Fruit fly (Drosophila melanogaster) whole organism, pupa: Measurements from ENCODE around the gene CG4730.

Source experiments
- CG12605 ChIP-seq: fragments of 200-800 bp; sonication (Bioruptor generic); IDR thresholded peaks from 2 replicates; pipeline ENCODE4 v1.3.6; 2022; ENCODE audit warnings: missing biosample characterization, missing genetic modification characterization
- CG14655 ChIP-seq: fragments of 200-800 bp; sonication (Bioruptor generic); optimal IDR thresholded peaks from 3 replicates; lab custom pipeline; 2017; ENCODE audit warnings: mild to moderate bottlenecking, missing biosample characterization, missing genetic modification reagents, missing genetic modification characterization
- CG17806 ChIP-seq: fragments of 200-800 bp; sonication (Bioruptor generic); optimal IDR thresholded peaks from 2 replicates; lab custom pipeline; 2018; ENCODE audit warnings: missing biosample characterization, mild to moderate bottlenecking, missing genetic modification characterization, moderate library complexity
- CG32121 ChIP-seq: fragments of 200-800 bp; sonication (Bioruptor generic); IDR thresholded peaks from 2 replicates; pipeline ENCODE4 v1.3.6; 2022; ENCODE audit warnings: missing biosample characterization, missing genetic modification characterization
- CG34367 ChIP-seq: fragments of 200-800 bp; sonication (Bioruptor generic); optimal IDR thresholded peaks from 2 replicates; lab custom pipeline; 2018; ENCODE audit warnings: missing biosample characterization, mild to moderate bottlenecking, missing genetic modification characterization
- CG8159 ChIP-seq: fragments of 200-800 bp; sonication (Bioruptor generic); optimal IDR thresholded peaks from 3 replicates; lab custom pipeline; 2018; ENCODE audit warnings: missing biosample characterization, mild to moderate bottlenecking, missing genetic modification characterization, moderate library complexity
- CG9948 ChIP-seq: fragments of 200-800 bp; sonication (Bioruptor generic); optimal IDR thresholded peaks from 2 replicates; lab custom pipeline; 2018; ENCODE audit warnings: missing biosample characterization, mild to moderate bottlenecking, missing genetic modification characterization, moderate library complexity
- D1 ChIP-seq: fragments of 200-800 bp; sonication (Bioruptor generic); optimal IDR thresholded peaks from 2 replicates; lab custom pipeline; 2018; ENCODE audit warnings: missing biosample characterization, mild to moderate bottlenecking, missing genetic modification characterization, moderate library complexity
- EcR ChIP-seq: fragments of 200-800 bp; sonication (Bioruptor generic); optimal IDR thresholded peaks from 3 replicates; lab custom pipeline; 2019; ENCODE audit warnings: missing biosample characterization, missing genetic modification characterization, mild to moderate bottlenecking, moderate library complexity, missing genetic modification reagents
- Ets98B ChIP-seq: fragments of 200-800 bp; sonication (Bioruptor generic); IDR thresholded peaks from 2 replicates; pipeline ENCODE4 v1.3.6; 2022; ENCODE audit warnings: missing biosample characterization, missing genetic modification characterization
- Pif1B ChIP-seq: fragments of 200-800 bp; sonication (Bioruptor generic); optimal IDR thresholded peaks from 3 replicates; lab custom pipeline; 2016; ENCODE audit warnings: missing biosample characterization, missing genetic modification characterization
- Snoo ChIP-seq: fragments of 200-800 bp; sonication (Bioruptor generic); optimal IDR thresholded peaks from 3 replicates; lab custom pipeline; 2017; ENCODE audit warnings: missing biosample characterization, mild to moderate bottlenecking, missing genetic modification characterization, inconsistent platforms
- gl ChIP-seq: fragments of 200-800 bp; sonication (Bioruptor generic); optimal IDR thresholded peaks from 2 replicates; lab custom pipeline; 2018; ENCODE audit warnings: missing biosample characterization, mild to moderate bottlenecking, missing genetic modification characterization

DNA sequence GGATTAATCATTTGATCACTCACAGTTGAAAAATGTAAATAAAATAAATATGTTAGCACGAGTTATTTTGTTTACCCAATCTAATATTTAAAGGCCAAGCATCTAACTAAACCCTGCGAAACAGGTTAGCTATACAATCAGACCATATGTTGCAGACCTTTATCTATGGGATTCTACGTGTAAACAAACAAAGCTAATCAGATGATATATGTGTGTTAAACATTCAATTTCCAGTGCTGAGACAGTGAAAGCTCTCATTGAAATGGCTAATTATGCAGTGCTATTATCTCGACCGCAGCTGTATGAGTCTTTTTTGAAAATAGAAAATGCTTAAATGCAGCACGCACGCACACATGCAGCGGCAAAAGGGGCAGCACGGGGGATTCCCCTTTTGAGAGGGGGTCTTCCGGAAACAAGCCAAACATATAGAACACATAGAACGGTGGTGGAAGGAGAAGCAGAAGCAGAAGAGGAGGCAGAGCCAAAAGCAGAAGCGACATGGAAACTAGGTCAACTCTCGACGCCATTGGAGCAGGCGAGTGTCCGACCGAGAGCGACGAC, 18.5 kb downstream of the CG4730 start:
- TF ChIP-seq CG14655 (GFP tag; lab: Kevin White, UChicago) (no peak), CG34367 (tag; lab: Kevin White, UChicago) (no peak), CG9948 (tag; lab: Kevin White, UChicago) (no peak), CG12605 (GFP tag; lab: Robert Waterston, UW) (no peak), CG17806 (tag; lab: Kevin White, UChicago) (no peak), Ets98B (GFP tag; lab: Robert Waterston, UW) (no peak), EcR (GFP tag; lab: Kevin White, UChicago) (no peak), gl (tag; lab: Kevin White, UChicago) (no peak), CG32121 (no peak; the same call in 1 of the 2 replicates), Snoo (no peak), D1 (tag; lab: Kevin White, UChicago) (no peak), Pif1B (GFP tag; lab: Kevin White, UChicago) (no peak), CG8159 (tag; lab: Kevin White, UChicago) (no peak)
